Worm (Caenorhabditis elegans) whole organism, L4/young adult: Measurements from ENCODE around the gene Y46G5A.23.

Source experiments
- W03F9.2 ChIP-seq: fragments of 150-350 bp; optimal IDR thresholded peaks from 2 replicates; lab custom pipeline; 2014; ENCODE audit warnings: missing biosample characterization, missing genetic modification characterization
- dao-5 ChIP-seq: sonication (generic microtip); optimal IDR thresholded peaks from 2 replicates; lab custom pipeline; 2016; ENCODE audit warnings: missing genotype, missing genetic modification characterization, moderate library complexity, missing compliant biosample characterization

DNA sequence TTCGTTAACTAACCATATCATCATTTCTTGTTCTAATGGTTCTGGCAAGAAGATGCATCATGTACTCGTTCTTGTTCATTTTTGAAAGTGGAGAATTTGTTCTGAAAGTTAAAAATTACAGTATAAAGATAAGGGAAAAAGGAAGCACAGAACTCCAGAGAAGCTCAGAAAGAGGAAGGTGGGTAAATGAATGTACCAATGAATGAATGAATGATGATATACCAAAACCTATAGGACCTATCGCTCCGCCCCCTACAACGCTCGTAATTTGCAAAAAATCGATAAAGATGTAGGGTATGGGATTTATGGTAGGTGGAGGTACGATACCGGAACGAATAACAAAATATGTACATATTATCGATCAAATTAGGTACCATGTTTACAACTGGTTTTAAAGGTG, 19.0 kb upstream of the Y46G5A.23 start, which contains the start of gene pes-10:
- TF ChIP-seq W03F9.2 (tag; lab: Kevin White, UChicago) (no peak), dao-5 (tag; lab: Kevin White, UChicago) (no peak)
